Fruit fly (Drosophila melanogaster) whole organism, prepupa: ENCODE data around the gene CG17026.

Source experiments
- Blimp-1 ChIP-seq: fragments of 200-800 bp; sonication (Bioruptor generic); optimal IDR thresholded peaks from 3 replicates; lab custom pipeline; 2017; ENCODE audit warnings: missing biosample characterization, missing genetic modification characterization, mild to moderate bottlenecking, moderate library complexity, missing genetic modification reagents
- CG10631 ChIP-seq: fragments of 200-800 bp; sonication (Bioruptor generic); optimal IDR thresholded peaks from 2 replicates; lab custom pipeline; 2016; ENCODE audit warnings: missing biosample characterization, missing genetic modification characterization
- CG11762 ChIP-seq: fragments of 200-800 bp; sonication (Bioruptor generic); optimal IDR thresholded peaks from 3 replicates; lab custom pipeline; 2016; ENCODE audit warnings: missing biosample characterization, missing genetic modification characterization; ENCODE audit not compliant: insufficient read depth
- CG11902 ChIP-seq: fragments of 200-800 bp; sonication (Bioruptor generic); optimal IDR thresholded peaks from 3 replicates; lab custom pipeline; 2016; ENCODE audit warnings: missing biosample characterization, missing genetic modification characterization
- CG15336 ChIP-seq: fragments of 200-800 bp; sonication (Bioruptor generic); IDR thresholded peaks from 2 replicates; pipeline ENCODE4 v1.3.6; 2022; ENCODE audit warnings: missing biosample characterization, missing genetic modification characterization
- CG1621 ChIP-seq: fragments of 200-800 bp; sonication (Bioruptor generic); optimal IDR thresholded peaks from 3 replicates; lab custom pipeline; 2018; ENCODE audit warnings: missing biosample characterization, mild to moderate bottlenecking, missing genetic modification characterization
- CG16779 ChIP-seq: fragments of 200-800 bp; sonication (Bioruptor generic); optimal IDR thresholded peaks from 3 replicates; lab custom pipeline; 2017; ENCODE audit warnings: missing biosample characterization, mild to moderate bottlenecking, missing genetic modification characterization
- CG3032 ChIP-seq: fragments of 200-800 bp; optimal IDR thresholded peaks from 2 replicates; lab custom pipeline; 2019; ENCODE audit warnings: missing biosample characterization, mild to moderate bottlenecking, missing genetic modification characterization, moderate library complexity
- CG31627 ChIP-seq: fragments of 200-800 bp; sonication (Bioruptor generic); optimal IDR thresholded peaks from 3 replicates; lab custom pipeline; 2016; ENCODE audit warnings: missing biosample characterization, missing genetic modification characterization
- CG32006 ChIP-seq: fragments of 200-800 bp; sonication (Bioruptor generic); optimal IDR thresholded peaks from 3 replicates; lab custom pipeline; 2017; ENCODE audit warnings: missing biosample characterization, mild to moderate bottlenecking, missing genetic modification characterization
- CG34406 ChIP-seq: fragments of 200-800 bp; sonication (Bioruptor generic); optimal IDR thresholded peaks from 3 replicates; lab custom pipeline; 2016; ENCODE audit warnings: missing biosample characterization, missing genetic modification characterization
- CG3919 ChIP-seq: fragments of 200-800 bp; sonication (Bioruptor generic); optimal IDR thresholded peaks from 3 replicates; lab custom pipeline; 2016; ENCODE audit warnings: missing biosample characterization, missing genetic modification characterization
- CG4318 ChIP-seq: fragments of 200-800 bp; sonication (Bioruptor generic); optimal IDR thresholded peaks from 3 replicates; lab custom pipeline; 2017; ENCODE audit warnings: missing biosample characterization, mild to moderate bottlenecking, missing genetic modification characterization
- CG6163 ChIP-seq: fragments of 200-800 bp; sonication (Bioruptor generic); IDR thresholded peaks from 3 replicates; pipeline ENCODE4 v1.3.6; 2022; ENCODE audit warnings: missing biosample characterization, missing genetic modification characterization
- CG6276 ChIP-seq: fragments of 200-800 bp; sonication (Bioruptor generic); optimal IDR thresholded peaks from 2 replicates; lab custom pipeline; 2017; ENCODE audit warnings: missing biosample characterization, mild to moderate bottlenecking, missing genetic modification characterization
- CG6792 ChIP-seq: fragments of 200-800 bp; sonication (Bioruptor generic); optimal IDR thresholded peaks from 3 replicates; lab custom pipeline; 2016; ENCODE audit warnings: missing biosample characterization, missing genetic modification characterization
- CG6808 ChIP-seq: fragments of 200-800 bp; sonication (Bioruptor generic); optimal IDR thresholded peaks from 3 replicates; lab custom pipeline; 2017; ENCODE audit warnings: missing biosample characterization, missing genetic modification characterization, mild to moderate bottlenecking, moderate library complexity, missing genetic modification reagents
- CG6854 ChIP-seq: fragments of 200-800 bp; sonication (Bioruptor generic); optimal IDR thresholded peaks from 2 replicates; lab custom pipeline; 2017; ENCODE audit warnings: missing biosample characterization, mild to moderate bottlenecking, missing genetic modification characterization
- CG7368 ChIP-seq: fragments of 200-800 bp; sonication (Bioruptor generic); optimal IDR thresholded peaks from 3 replicates; lab custom pipeline; 2016; ENCODE audit warnings: missing biosample characterization, missing genetic modification characterization
- CG8119 ChIP-seq: fragments of 200-800 bp; sonication (Bioruptor generic); IDR thresholded peaks from 3 replicates; pipeline ENCODE4 v1.3.6; 2022; ENCODE audit warnings: missing biosample characterization, missing genetic modification characterization
- CG8319 ChIP-seq: fragments of 200-800 bp; sonication (Bioruptor generic); optimal IDR thresholded peaks from 3 replicates; lab custom pipeline; 2016; ENCODE audit warnings: missing biosample characterization, missing genetic modification characterization
- CG8632 ChIP-seq: fragments of 200-800 bp; sonication (Bioruptor generic); optimal IDR thresholded peaks from 3 replicates; lab custom pipeline; 2016; ENCODE audit warnings: missing biosample characterization, missing genetic modification characterization
- CG9139 ChIP-seq: fragments of 200-800 bp; sonication (Bioruptor generic); optimal IDR thresholded peaks from 3 replicates; lab custom pipeline; 2017; ENCODE audit warnings: missing biosample characterization, mild to moderate bottlenecking, missing genetic modification characterization
- Eip78C ChIP-seq: fragments of 200-800 bp; sonication (Bioruptor generic); peaks from one replicate; lab custom pipeline; 2016; ENCODE audit warnings: missing biosample characterization, missing genetic modification characterization
- Eip93F ChIP-seq: fragments of 200-800 bp; sonication (Bioruptor generic); optimal IDR thresholded peaks from 2 replicates; lab custom pipeline; 2016; ENCODE audit warnings: missing biosample characterization, mild to moderate bottlenecking, missing genetic modification characterization
- Ets21C ChIP-seq: fragments of 200-800 bp; sonication (Bioruptor generic); optimal IDR thresholded peaks from 3 replicates; lab custom pipeline; 2016; ENCODE audit warnings: missing biosample characterization, missing genetic modification characterization
- Hr38 ChIP-seq: sonication (Bioruptor generic); optimal IDR thresholded peaks from 2 replicates; lab custom pipeline; 2016; ENCODE audit warnings: missing biosample characterization, missing genetic modification characterization
- Hr39 ChIP-seq: fragments of 200-800 bp; sonication (Bioruptor generic); optimal IDR thresholded peaks from 2 replicates; lab custom pipeline; 2016; ENCODE audit warnings: missing biosample characterization, missing genetic modification characterization
- Hr4 ChIP-seq: fragments of 200-800 bp; sonication (Bioruptor generic); optimal IDR thresholded peaks from 3 replicates; lab custom pipeline; 2016; ENCODE audit warnings: missing biosample characterization, missing genetic modification characterization
- Met ChIP-seq: fragments of 200-800 bp; sonication (Bioruptor generic); optimal IDR thresholded peaks from 3 replicates; lab custom pipeline; 2016; ENCODE audit warnings: missing biosample characterization, missing genetic modification characterization
- Smox ChIP-seq: fragments of 200-800 bp; sonication (Bioruptor generic); optimal IDR thresholded peaks from 3 replicates; lab custom pipeline; 2016; ENCODE audit warnings: missing biosample characterization, missing genetic modification characterization
- Sox102F ChIP-seq: fragments of 200-800 bp; sonication (Bioruptor generic); optimal IDR thresholded peaks from 2 replicates; lab custom pipeline; 2016; ENCODE audit warnings: missing biosample characterization, mild to moderate bottlenecking, missing genetic modification characterization
- Sox15 ChIP-seq: fragments of 200-800 bp; sonication (Bioruptor generic); optimal IDR thresholded peaks from 3 replicates; lab custom pipeline; 2016; ENCODE audit warnings: missing biosample characterization, missing genetic modification characterization
- achi ChIP-seq: fragments of 200-800 bp; sonication (Bioruptor generic); optimal IDR thresholded peaks from 3 replicates; lab custom pipeline; 2016; ENCODE audit warnings: missing biosample characterization, missing genetic modification characterization
- dac ChIP-seq: fragments of 200-800 bp; sonication (Bioruptor generic); optimal IDR thresholded peaks from 2 replicates; lab custom pipeline; 2017; ENCODE audit warnings: missing biosample characterization, mild to moderate bottlenecking, missing genetic modification characterization
- dsx ChIP-seq: fragments of 200-800 bp; optimal IDR thresholded peaks from 3 replicates; lab custom pipeline; 2019; ENCODE audit warnings: missing biosample characterization, mild to moderate bottlenecking, missing genetic modification characterization, moderate library complexity; ENCODE audit not compliant: poor library complexity, severe bottlenecking
- eg ChIP-seq: fragments of 200-800 bp; sonication (Bioruptor generic); IDR thresholded peaks from 3 replicates; pipeline ENCODE4 v1.3.6; 2022; ENCODE audit warnings: missing biosample characterization, missing genetic modification characterization
- esn ChIP-seq: fragments of 200-800 bp; sonication (Bioruptor generic); optimal IDR thresholded peaks from 2 replicates; lab custom pipeline; 2016; ENCODE audit warnings: missing biosample characterization, mild to moderate bottlenecking, missing genetic modification characterization, moderate library complexity
- fd59A ChIP-seq: fragments of 200-800 bp; sonication (Bioruptor generic); optimal IDR thresholded peaks from 2 replicates; lab custom pipeline; 2017; ENCODE audit warnings: missing biosample characterization, mild to moderate bottlenecking, missing genetic modification characterization, missing genetic modification reagents
- fd85E ChIP-seq: fragments of 200-800 bp; sonication (Bioruptor generic); optimal IDR thresholded peaks from 3 replicates; lab custom pipeline; 2016; ENCODE audit warnings: missing biosample characterization, missing genetic modification characterization
- fkh ChIP-seq: fragments of 200-800 bp; sonication (Bioruptor generic); optimal IDR thresholded peaks from 3 replicates; lab custom pipeline; 2017; ENCODE audit warnings: missing biosample characterization, mild to moderate bottlenecking, missing genetic modification characterization, moderate library complexity
- lz ChIP-seq: fragments of 200-800 bp; sonication (Bioruptor generic); optimal IDR thresholded peaks from 3 replicates; lab custom pipeline; 2016; ENCODE audit warnings: missing biosample characterization, missing genetic modification characterization
- net ChIP-seq: fragments of 200-800 bp; sonication (Bioruptor generic); optimal IDR thresholded peaks from 3 replicates; lab custom pipeline; 2016; ENCODE audit warnings: missing biosample characterization, missing genetic modification characterization
- pdm3 ChIP-seq: fragments of 200-800 bp; sonication (Bioruptor generic); optimal IDR thresholded peaks from 3 replicates; lab custom pipeline; 2016; ENCODE audit warnings: missing biosample characterization, missing genetic modification characterization
- spab ChIP-seq: fragments of 200-800 bp; sonication (Bioruptor generic); optimal IDR thresholded peaks from 2 replicates; lab custom pipeline; 2017; ENCODE audit warnings: missing biosample characterization, mild to moderate bottlenecking, missing genetic modification characterization, missing genetic modification reagents
- ss ChIP-seq, 2 experiments: fragments of 200-800 bp; sonication (Bioruptor generic); optimal IDR thresholded peaks; 2 replicates in 1 of 2; 3 replicates in 1 of 2; lab custom pipeline; 2017 to 2018; ENCODE audit warnings: mild to moderate bottlenecking in 2 of 2, missing biosample characterization in 2 of 2, missing genetic modification characterization in 2 of 2, moderate library complexity in 1 of 2
- svp ChIP-seq: fragments of 200-800 bp; sonication (Bioruptor generic); peaks from one replicate; lab custom pipeline; 2016; ENCODE audit warnings: missing biosample characterization, missing genetic modification characterization
- topi ChIP-seq: fragments of 200-800 bp; sonication (Bioruptor generic); optimal IDR thresholded peaks from 3 replicates; lab custom pipeline; 2016; ENCODE audit warnings: missing biosample characterization, missing genetic modification characterization
- vri ChIP-seq: fragments of 200-800 bp; sonication (Bioruptor generic); optimal IDR thresholded peaks from 3 replicates; lab custom pipeline; 2016; ENCODE audit warnings: missing biosample characterization, mild to moderate bottlenecking, missing genetic modification characterization

The CG17026 gene

DNA sequence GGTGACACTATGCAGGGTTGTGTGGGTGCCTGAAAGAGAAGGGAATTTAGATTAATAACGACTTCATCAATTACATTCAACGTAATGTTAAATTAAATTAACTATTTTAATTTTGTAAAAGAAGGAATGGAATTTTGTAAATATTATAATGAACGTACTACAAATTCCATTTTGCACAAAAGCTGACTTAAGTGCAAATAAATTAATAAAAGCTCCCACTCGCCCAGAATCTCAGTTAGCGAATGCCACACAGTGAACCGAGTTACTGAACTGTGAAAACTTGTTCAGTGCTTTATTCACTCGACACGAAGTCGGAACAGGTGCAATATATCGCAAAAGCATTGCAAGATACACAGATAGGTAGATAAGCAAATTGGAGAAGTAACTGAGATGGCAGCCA, at the start of gene CG17026:
TSS of gene CG17026 (plus strand) at position 301 of the 400 bp plus-strand sequence.
- no peak for TF ChIP-seq topi
- TF ChIP-seq CG11762 (GFP tag; lab: Kevin White, UChicago) = no peak
- no peak for TF ChIP-seq Smox
- TF ChIP-seq CG16779 = no peak
- TF ChIP-seq CG3919 (GFP tag; lab: Kevin White, UChicago) = no peak
- TF ChIP-seq CG4318 (GFP tag; lab: Kevin White, UChicago) = no peak

DNA sequence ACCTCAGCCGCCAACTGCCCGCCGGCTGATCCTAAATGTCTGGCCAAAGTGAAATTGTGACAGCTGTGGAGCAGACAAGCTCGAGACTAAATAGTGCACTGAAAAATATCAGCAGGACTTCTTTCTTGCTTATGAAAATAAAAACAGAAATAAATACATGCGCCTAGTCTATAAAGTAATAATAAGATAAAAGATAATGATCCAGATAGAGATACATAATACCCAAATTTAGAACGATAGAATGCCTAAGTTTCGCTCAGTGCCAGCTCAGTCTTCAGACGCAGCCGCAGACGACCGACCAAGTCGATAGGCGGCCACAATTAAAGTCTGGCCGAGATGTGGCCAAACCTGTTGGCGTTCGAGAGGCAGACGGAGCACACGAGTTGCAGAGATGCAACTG, 34.3 kb upstream of the CG17026 start:
- TF ChIP-seq Met (GFP tag; lab: Kevin White, UChicago) (peak; percentile 94), CG34406 (GFP tag; lab: Kevin White, UChicago) (peak; percentile 94), esn (GFP tag; lab: Kevin White, UChicago) (peak; percentile 93), CG3032 (tag; lab: Kevin White, UChicago) (peak; percentile 87), lz (GFP tag; lab: Kevin White, UChicago) (peak; percentile 87), CG11762 (GFP tag; lab: Kevin White, UChicago) (peak; percentile 86), CG1621 (peak; percentile 74), net (GFP tag; lab: Kevin White, UChicago) (peak; percentile 94), spab (GFP tag; lab: Kevin White, UChicago) (peak; percentile 63), topi (peak; percentile 92), CG6163 (GFP tag; lab: Robert Waterston, UW) (peak; percentile 96), Ets21C (GFP tag; lab: Kevin White, UChicago) (peak; percentile 77), Blimp-1 (peak; percentile 83), CG7368 (GFP tag; lab: Kevin White, UChicago) (peak; percentile 85), CG8319 (peak; percentile 76), svp (GFP tag; lab: Kevin White, UChicago) (peak; percentile 97), Hr39 (GFP tag; lab: Kevin White, UChicago) (peak; percentile 91), CG6854 (GFP tag; lab: Kevin White, UChicago) (no peak), CG6792 (GFP tag; lab: Kevin White, UChicago) (peak; percentile 92), Eip93F (GFP tag; lab: Kevin White, UChicago) (peak; percentile 57), Sox102F (GFP tag; lab: Kevin White, UChicago) (peak; percentile 91), ss (GFP tag; optimal IDR thresholded peaks at IDR 0.05; lab: Kevin White, UChicago) (peak in 1 of 2 experiments; percentile 82), fd85E (GFP tag; lab: Kevin White, UChicago) (peak; percentile 68), Hr38 (GFP tag; lab: Kevin White, UChicago) (peak; percentile 31), dsx (GFP tag; lab: Kevin White, UChicago) (peak; percentile 81), CG8119 (peak; percentile 96), CG8632 (GFP tag; lab: Kevin White, UChicago) (peak; percentile 90), CG6276 (GFP tag; lab: Kevin White, UChicago) (peak; percentile 87), CG10631 (GFP tag; lab: Kevin White, UChicago) (peak; percentile 88), Eip78C (GFP tag; lab: Kevin White, UChicago) (peak; percentile 98), pdm3 (GFP tag; lab: Kevin White, UChicago) (peak; percentile 94), CG3919 (GFP tag; lab: Kevin White, UChicago) (peak; percentile 96), eg (peak; percentile 97), CG9139 (GFP tag; lab: Kevin White, UChicago) (peak; percentile 79), Sox15 (GFP tag; lab: Kevin White, UChicago) (peak; percentile 88), CG15336 (GFP tag; lab: Robert Waterston, UW) (peak; percentile 98), fd59A (GFP tag; lab: Kevin White, UChicago) (peak; percentile 82), achi (GFP tag; lab: Kevin White, UChicago) (peak; percentile 95), vri (GFP tag; lab: Kevin White, UChicago) (peak; percentile 75), dac (peak; percentile 87), Hr4 (GFP tag; lab: Kevin White, UChicago) (peak; percentile 98), CG6808 (GFP tag; lab: Kevin White, UChicago) (peak; percentile 69), CG32006 (GFP tag; lab: Kevin White, UChicago) (peak; percentile 97), CG11902 (peak; percentile 77), fkh (no peak), CG16779 (peak; percentile 71), CG31627 (GFP tag; lab: Kevin White, UChicago) (peak; percentile 90)
